Fruit fly (Drosophila melanogaster) whole organism, pupa: ENCODE measurements around the gene Teh1.

Experiments used
- CG10348 ChIP-seq: fragments of 200-800 bp; sonication (Bioruptor generic); IDR thresholded peaks from 2 replicates; pipeline ENCODE4 v1.3.6; 2022; ENCODE audit warnings: missing biosample characterization, missing genetic modification characterization
- CG12605 ChIP-seq: fragments of 200-800 bp; sonication (Bioruptor generic); IDR thresholded peaks from 2 replicates; pipeline ENCODE4 v1.3.6; 2022; ENCODE audit warnings: missing biosample characterization, missing genetic modification characterization
- CG13204 ChIP-seq: fragments of 200-800 bp; sonication (Bioruptor generic); optimal IDR thresholded peaks from 2 replicates; lab custom pipeline; 2018; ENCODE audit warnings: missing biosample characterization, mild to moderate bottlenecking, missing genetic modification characterization, moderate library complexity
- CG14655 ChIP-seq: fragments of 200-800 bp; sonication (Bioruptor generic); optimal IDR thresholded peaks from 3 replicates; lab custom pipeline; 2017; ENCODE audit warnings: mild to moderate bottlenecking, missing biosample characterization, missing genetic modification reagents, missing genetic modification characterization
- CG15710 ChIP-seq: fragments of 200-800 bp; sonication (Bioruptor generic); optimal IDR thresholded peaks from 2 replicates; lab custom pipeline; 2018; ENCODE audit warnings: missing biosample characterization, mild to moderate bottlenecking, missing genetic modification characterization, moderate library complexity
- CG17806 ChIP-seq: fragments of 200-800 bp; sonication (Bioruptor generic); optimal IDR thresholded peaks from 2 replicates; lab custom pipeline; 2018; ENCODE audit warnings: missing biosample characterization, mild to moderate bottlenecking, missing genetic modification characterization, moderate library complexity
- CG32121 ChIP-seq: fragments of 200-800 bp; sonication (Bioruptor generic); IDR thresholded peaks from 2 replicates; pipeline ENCODE4 v1.3.6; 2022; ENCODE audit warnings: missing biosample characterization, missing genetic modification characterization
- CG34367 ChIP-seq: fragments of 200-800 bp; sonication (Bioruptor generic); optimal IDR thresholded peaks from 2 replicates; lab custom pipeline; 2018; ENCODE audit warnings: missing biosample characterization, mild to moderate bottlenecking, missing genetic modification characterization
- CG4496 ChIP-seq: fragments of 200-800 bp; sonication (Bioruptor generic); IDR thresholded peaks from 3 replicates; pipeline ENCODE4 v1.3.6; 2022; ENCODE audit warnings: missing biosample characterization, missing genetic modification characterization
- CG8159 ChIP-seq: fragments of 200-800 bp; sonication (Bioruptor generic); optimal IDR thresholded peaks from 3 replicates; lab custom pipeline; 2018; ENCODE audit warnings: missing biosample characterization, mild to moderate bottlenecking, missing genetic modification characterization, moderate library complexity
- CG8301 ChIP-seq: fragments of 200-800 bp; sonication (Bioruptor generic); optimal IDR thresholded peaks from 2 replicates; lab custom pipeline; 2018; ENCODE audit warnings: missing biosample characterization, mild to moderate bottlenecking, missing genetic modification characterization
- CG9948 ChIP-seq: fragments of 200-800 bp; sonication (Bioruptor generic); optimal IDR thresholded peaks from 2 replicates; lab custom pipeline; 2018; ENCODE audit warnings: missing biosample characterization, mild to moderate bottlenecking, missing genetic modification characterization, moderate library complexity
- D1 ChIP-seq: fragments of 200-800 bp; sonication (Bioruptor generic); optimal IDR thresholded peaks from 2 replicates; lab custom pipeline; 2018; ENCODE audit warnings: missing biosample characterization, mild to moderate bottlenecking, missing genetic modification characterization, moderate library complexity
- EcR ChIP-seq: fragments of 200-800 bp; sonication (Bioruptor generic); optimal IDR thresholded peaks from 3 replicates; lab custom pipeline; 2019; ENCODE audit warnings: missing biosample characterization, missing genetic modification characterization, mild to moderate bottlenecking, moderate library complexity, missing genetic modification reagents
- Ets98B ChIP-seq: fragments of 200-800 bp; sonication (Bioruptor generic); IDR thresholded peaks from 2 replicates; pipeline ENCODE4 v1.3.6; 2022; ENCODE audit warnings: missing biosample characterization, missing genetic modification characterization
- Pif1A ChIP-seq: fragments of 200-800 bp; sonication (Bioruptor generic); optimal IDR thresholded peaks from 3 replicates; lab custom pipeline; 2016; ENCODE audit warnings: missing biosample characterization, missing genetic modification characterization
- Pif1B ChIP-seq: fragments of 200-800 bp; sonication (Bioruptor generic); optimal IDR thresholded peaks from 3 replicates; lab custom pipeline; 2016; ENCODE audit warnings: missing biosample characterization, missing genetic modification characterization
- Snoo ChIP-seq: fragments of 200-800 bp; sonication (Bioruptor generic); optimal IDR thresholded peaks from 3 replicates; lab custom pipeline; 2017; ENCODE audit warnings: missing biosample characterization, mild to moderate bottlenecking, missing genetic modification characterization, inconsistent platforms
- fd96Ca ChIP-seq: fragments of 200-800 bp; sonication (Bioruptor generic); IDR thresholded peaks from 3 replicates; pipeline ENCODE4 v1.3.6; 2022; ENCODE audit warnings: missing biosample characterization, missing genetic modification characterization
- gl ChIP-seq: fragments of 200-800 bp; sonication (Bioruptor generic); optimal IDR thresholded peaks from 2 replicates; lab custom pipeline; 2018; ENCODE audit warnings: missing biosample characterization, mild to moderate bottlenecking, missing genetic modification characterization
- rn ChIP-seq: fragments of 200-800 bp; sonication (Bioruptor generic); IDR thresholded peaks from 2 replicates; pipeline ENCODE4 v1.3.6; 2022; ENCODE audit warnings: missing biosample characterization, missing genetic modification characterization

Teh1 gene

dm6 chr3R:9791177-9791806, 76.6 kb downstream of the Teh1 start, which contains the start of the genes CG12945 and CG8507:
TSS of gene CG12945 (minus strand) at chr3R:9791221.
TSS of gene CG8507 (plus strand) at chr3R:9791483.
- TF ChIP-seq CG13204 (GFP tag; lab: Kevin White, UChicago) (no peak), CG32121 (no peak), CG15710 (tag; lab: Kevin White, UChicago) (peak; percentile 52), rn (GFP tag; lab: Robert Waterston, UW) (no peak), CG8159 (tag; lab: Kevin White, UChicago) (peak; percentile 61), Pif1B (GFP tag; lab: Kevin White, UChicago) (no peak), CG10348 (GFP tag; lab: Robert Waterston, UW) (no peak), CG12605 (GFP tag; lab: Robert Waterston, UW) (no peak), Pif1A (GFP tag; lab: Kevin White, UChicago) (no peak), fd96Ca (no peak), CG4496 (GFP tag; lab: Robert Waterston, UW) (no peak), gl (tag; lab: Kevin White, UChicago) (no peak), CG9948 (tag; lab: Kevin White, UChicago) (peak; percentile 29), Ets98B (GFP tag; lab: Robert Waterston, UW) (no peak), Snoo (tag; lab: Kevin White, UChicago) (peak; percentile 25), D1 (tag; lab: Kevin White, UChicago) (no peak), CG17806 (tag; lab: Kevin White, UChicago) (peak; percentile 11), CG8301 (tag; lab: Kevin White, UChicago) (peak; percentile 28), CG14655 (GFP tag; lab: Kevin White, UChicago) (no peak), EcR (GFP tag; lab: Kevin White, UChicago) (peak; percentile 91), CG34367 (tag; lab: Kevin White, UChicago) (peak; percentile 6)

dm6 chr3R:9784341-9785062, 83.4 kb downstream of the Teh1 start, which contains the start of the genes MtnA and CG8500:
TSS of gene MtnA (minus strand) at chr3R:9784370.
TSS of gene CG8500 (plus strand) at chr3R:9784653.
- TF ChIP-seq D1 (tag; lab: Kevin White, UChicago) (no peak), gl (tag; lab: Kevin White, UChicago) (no peak), EcR (GFP tag; lab: Kevin White, UChicago) (no peak), Pif1A (GFP tag; lab: Kevin White, UChicago) (no peak), CG12605 (GFP tag; lab: Robert Waterston, UW) (no peak), CG10348 (GFP tag; lab: Robert Waterston, UW) (no peak), Ets98B (GFP tag; lab: Robert Waterston, UW) (peak; percentile 11; the same call in 1 of the 2 replicates), CG32121 (no peak), CG8301 (tag; lab: Kevin White, UChicago) (no peak), CG34367 (tag; lab: Kevin White, UChicago) (no peak), Pif1B (GFP tag; lab: Kevin White, UChicago) (no peak), CG4496 (GFP tag; lab: Robert Waterston, UW) (peak; percentile 64; the same call in 2 of the 3 replicates), CG9948 (tag; lab: Kevin White, UChicago) (no peak), CG17806 (tag; lab: Kevin White, UChicago) (no peak)

- no peak for TF ChIP-seq CG32121
- TF ChIP-seq CG9948 (tag; lab: Kevin White, UChicago) = peak; percentile 3
- peak; percentile 8 for TF ChIP-seq EcR (GFP tag; lab: Kevin White, UChicago)
- TF ChIP-seq CG8159 (tag; lab: Kevin White, UChicago) = peak; percentile 21
- no peak for TF ChIP-seq CG10348 (GFP tag; lab: Robert Waterston, UW)
- no peak for TF ChIP-seq fd96Ca
- TF ChIP-seq CG4496 (GFP tag; lab: Robert Waterston, UW) = 0 out of 3 replicates have a peak, but pooled peaks have one; percentile 21
Observed at dm6 chr3R:9783240-9783917, 84.5 kb downstream of the Teh1 start.

- peak; percentile 30 for TF ChIP-seq EcR (GFP tag; lab: Kevin White, UChicago)
- no peak for TF ChIP-seq Pif1B (GFP tag; lab: Kevin White, UChicago)
- TF ChIP-seq CG9948 (tag; lab: Kevin White, UChicago) = no peak
- peak; percentile 21; the same call in 1 of the 3 replicates for TF ChIP-seq CG4496 (GFP tag; lab: Robert Waterston, UW)
- TF ChIP-seq CG32121 = 0 out of 2 replicates have a peak, but pooled peaks have one; percentile 12
Observed at dm6 chr3R:9779764-9780163, 88.2 kb downstream of the Teh1 start, which contains the start of gene CG12947. TSS of gene CG12947 (plus strand) at chr3R:9780064.

- TF ChIP-seq Snoo (tag; lab: Kevin White, UChicago) (peak; percentile 64), Ets98B (GFP tag; lab: Robert Waterston, UW) (peak; percentile 57), fd96Ca (peak; percentile 54; the same call in 1 of the 3 replicates), CG32121 (peak; percentile 26; the same call in 1 of the 2 replicates), CG8159 (tag; lab: Kevin White, UChicago) (peak; percentile 41), CG17806 (tag; lab: Kevin White, UChicago) (no peak), gl (tag; lab: Kevin White, UChicago) (peak; percentile 17), EcR (GFP tag; lab: Kevin White, UChicago) (peak; percentile 22), CG8301 (tag; lab: Kevin White, UChicago) (peak; percentile 16), CG13204 (GFP tag; lab: Kevin White, UChicago) (no peak), CG10348 (GFP tag; lab: Robert Waterston, UW) (no peak), CG4496 (GFP tag; lab: Robert Waterston, UW) (peak; percentile 78; the same call in 2 of the 3 replicates), CG9948 (tag; lab: Kevin White, UChicago) (no peak), CG15710 (tag; lab: Kevin White, UChicago) (peak; percentile 17), CG14655 (GFP tag; lab: Kevin White, UChicago) (no peak), Pif1A (GFP tag; lab: Kevin White, UChicago) (no peak), rn (GFP tag; lab: Robert Waterston, UW) (peak; percentile 38; the same call in 1 of the 2 replicates), D1 (tag; lab: Kevin White, UChicago) (no peak), CG34367 (tag; lab: Kevin White, UChicago) (peak; percentile 30), CG12605 (GFP tag; lab: Robert Waterston, UW) (peak; percentile 26; the same call in 1 of the 2 replicates), Pif1B (GFP tag; lab: Kevin White, UChicago) (no peak)
Observed at dm6 chr3R:9777941-9778360, 90.0 kb downstream of the Teh1 start, which contains the start of gene RpS29. TSS of gene RpS29 (plus strand) at chr3R:9778042.
